Fruit fly (Drosophila melanogaster): ENCODE results near the gene CG9747.

Gene CG9747

dm6 chr3R:30164162-30164561, 26.9 kb downstream of the CG9747 start (continued):
- TF ChIP-seq CG6854 (GFP tag; optimal IDR thresholded peaks at IDR 0.05) (peak; percentile 56), Gug (GFP tag; IDR thresholded peaks at IDR 0.05) (peak; percentile 64), CG11294 (GFP tag; IDR thresholded peaks at IDR 0.05) (peak; percentile 42; the same call in 1 of the 2 replicates), CG31627 (GFP tag; optimal IDR thresholded peaks at IDR 0.05) (no peak), spab (GFP tag; optimal IDR thresholded peaks at IDR 0.05) (no peak), Ets96B (tag; optimal IDR thresholded peaks at IDR 0.05) (peak; percentile 4), Eip75B (GFP tag; optimal IDR thresholded peaks at IDR 0.05) (peak; percentile 42), fd59A (GFP tag; optimal IDR thresholded peaks at IDR 0.05) (no peak), CG6276 (GFP tag; optimal IDR thresholded peaks at IDR 0.05) (peak; percentile 72), Eip78C (GFP tag) (peak; percentile 86), acj6 (GFP tag; optimal IDR thresholded peaks at IDR 0.05) (peak; percentile 31), achi (GFP tag; optimal IDR thresholded peaks at IDR 0.05) (peak; percentile 64), CG9139 (GFP tag; optimal IDR thresholded peaks at IDR 0.05) (no peak), CG8319 (GFP tag; optimal IDR thresholded peaks at IDR 0.05) (no peak), eg (GFP tag; IDR thresholded peaks at IDR 0.05) (peak; percentile 89), Met (GFP tag; optimal IDR thresholded peaks at IDR 0.05) (peak; percentile 17), pdm3 (GFP tag; optimal IDR thresholded peaks at IDR 0.05) (peak; percentile 57), CG6163 (GFP tag; IDR thresholded peaks at IDR 0.05) (peak; percentile 83), CG8119 (GFP tag; IDR thresholded peaks at IDR 0.05) (peak; percentile 88), fd85E (GFP tag; optimal IDR thresholded peaks at IDR 0.05) (no peak), Hr4 (GFP tag; optimal IDR thresholded peaks at IDR 0.05) (peak; percentile 89), CG10631 (GFP tag; optimal IDR thresholded peaks at IDR 0.05) (peak; percentile 43), CG3919 (GFP tag; optimal IDR thresholded peaks at IDR 0.05) (peak; percentile 73), esn (GFP tag; optimal IDR thresholded peaks at IDR 0.05) (peak; percentile 13), net (GFP tag; optimal IDR thresholded peaks at IDR 0.05) (peak; percentile 58), CG15336 (GFP tag; IDR thresholded peaks at IDR 0.05) (peak; percentile 89), topi (GFP tag; optimal IDR thresholded peaks at IDR 0.05) (peak; percentile 24), CG10669 (GFP tag; optimal IDR thresholded peaks at IDR 0.05) (no peak), Ets21C (GFP tag; optimal IDR thresholded peaks at IDR 0.05) (no peak), Smox (GFP tag; optimal IDR thresholded peaks at IDR 0.05) (no peak)

DNA sequence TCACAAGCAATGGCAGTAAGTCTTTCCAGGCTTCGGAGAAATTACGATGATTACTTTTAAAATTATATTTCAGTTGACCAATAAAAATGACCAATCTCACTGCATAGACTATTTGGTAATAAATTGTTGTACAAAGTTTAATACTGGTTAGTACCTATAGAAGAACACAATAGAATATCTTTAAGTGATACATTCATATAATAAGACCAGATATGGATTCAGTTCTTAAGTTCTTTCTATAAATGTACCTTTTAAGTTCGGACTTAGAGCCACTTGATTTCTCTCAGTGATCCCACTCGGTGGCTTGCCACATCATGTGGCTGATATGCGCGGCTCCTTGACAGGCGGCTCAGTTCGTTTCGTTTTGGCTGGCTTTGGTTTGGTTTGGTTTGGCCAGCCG, 27.8 kb downstream of the CG9747 start:
- TF ChIP-seq CG8632 (GFP tag; optimal IDR thresholded peaks at IDR 0.05) (no peak), Ets21C (GFP tag; optimal IDR thresholded peaks at IDR 0.05) (no peak), OdsH (GFP tag; optimal IDR thresholded peaks at IDR 0.05) (no peak), eg (GFP tag; IDR thresholded peaks at IDR 0.05) (peak; percentile 52; the same call in 1 of the 3 replicates), svp (GFP tag) (no peak), CG1621 (tag; optimal IDR thresholded peaks at IDR 0.05) (no peak), achi (GFP tag; optimal IDR thresholded peaks at IDR 0.05) (no peak), CG34406 (GFP tag; optimal IDR thresholded peaks at IDR 0.05) (no peak), Smox (GFP tag; optimal IDR thresholded peaks at IDR 0.05) (no peak), lz (GFP tag; optimal IDR thresholded peaks at IDR 0.05) (no peak), esn (GFP tag; optimal IDR thresholded peaks at IDR 0.05) (no peak), Hr38 (GFP tag; optimal IDR thresholded peaks at IDR 0.05) (no peak), Gug (GFP tag; IDR thresholded peaks at IDR 0.05) (no peak), vri (GFP tag; optimal IDR thresholded peaks at IDR 0.05) (no peak), topi (GFP tag; optimal IDR thresholded peaks at IDR 0.05) (no peak), Blimp-1 (GFP tag; optimal IDR thresholded peaks at IDR 0.05) (no peak), CG16779 (tag; optimal IDR thresholded peaks at IDR 0.05) (no peak), CG6276 (GFP tag; optimal IDR thresholded peaks at IDR 0.05) (peak; percentile 34), CG6792 (GFP tag; optimal IDR thresholded peaks at IDR 0.05) (no peak), Hr39 (GFP tag; optimal IDR thresholded peaks at IDR 0.05) (no peak), CG10669 (GFP tag; optimal IDR thresholded peaks at IDR 0.05) (no peak), CG11762 (GFP tag; optimal IDR thresholded peaks at IDR 0.05; ENCODE audit: insufficient read depth) (no peak), Sox15 (GFP tag; optimal IDR thresholded peaks at IDR 0.05) (no peak), salr (GFP tag; optimal IDR thresholded peaks at IDR 0.05) (no peak), CG32006 (GFP tag; optimal IDR thresholded peaks at IDR 0.05) (peak; percentile 74), Sox14 (GFP tag; optimal IDR thresholded peaks at IDR 0.05) (no peak), Eip78C (GFP tag) (peak; percentile 85), CG3919 (GFP tag; optimal IDR thresholded peaks at IDR 0.05) (no peak), Met (GFP tag; optimal IDR thresholded peaks at IDR 0.05) (no peak), CG11294 (GFP tag; IDR thresholded peaks at IDR 0.05) (no peak), CG6854 (GFP tag; optimal IDR thresholded peaks at IDR 0.05) (no peak), spab (GFP tag; optimal IDR thresholded peaks at IDR 0.05) (no peak), Ets96B (tag; optimal IDR thresholded peaks at IDR 0.05) (no peak), CG7368 (GFP tag; optimal IDR thresholded peaks at IDR 0.05) (no peak), CG11902 (GFP tag; optimal IDR thresholded peaks at IDR 0.05) (no peak), fkh (GFP tag; optimal IDR thresholded peaks at IDR 0.05) (no peak)
